Fruit fly (Drosophila melanogaster): ENCODE results near the gene daed.

The daed gene

DNA sequence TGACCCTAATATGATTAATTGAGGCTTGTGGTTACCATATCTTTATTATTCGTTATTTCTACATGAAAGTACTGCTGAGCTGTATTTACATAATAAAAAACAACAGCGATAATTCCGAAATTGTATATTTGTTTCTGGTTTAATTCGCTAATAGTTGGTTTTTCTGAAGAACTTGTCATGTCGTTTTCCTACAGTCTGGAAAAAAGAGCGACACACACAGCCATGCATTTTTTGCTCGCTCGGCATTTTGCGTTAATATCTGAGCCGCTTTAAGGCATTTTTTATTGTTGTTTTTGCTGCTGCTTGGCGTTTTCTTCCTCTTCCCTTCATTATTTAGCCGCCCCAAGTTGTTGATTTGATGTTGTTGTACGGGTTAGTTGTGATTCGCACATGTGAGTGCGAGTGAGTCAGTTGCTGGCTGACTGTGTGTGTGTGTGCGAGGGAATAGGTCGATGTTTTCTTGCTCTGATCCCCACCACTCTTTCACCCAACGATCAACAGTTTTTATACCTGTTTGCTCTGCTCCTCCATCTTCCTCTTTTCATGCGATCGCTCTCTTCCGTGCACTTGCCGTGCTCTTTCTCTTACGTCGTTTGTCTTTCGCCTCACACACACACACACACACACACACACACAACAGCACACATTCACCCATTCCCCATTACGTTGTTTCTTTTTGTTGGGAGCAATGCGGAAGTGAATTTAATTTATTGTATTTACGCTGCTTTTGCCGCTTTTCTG is 40.9 kb downstream of the daed start (continued):
- TF ChIP-seq nom (GFP tag; optimal IDR thresholded peaks at IDR 0.05), result peak; percentile 49
- no peak for TF ChIP-seq crp (GFP tag; optimal IDR thresholded peaks at IDR 0.05)
- no peak for TF ChIP-seq emc (GFP tag; optimal IDR thresholded peaks at IDR 0.05)
- peak; percentile 58 for TF ChIP-seq vvl (GFP tag; IDR thresholded peaks at IDR 0.05)
- TF ChIP-seq Dfd (GFP tag; optimal IDR thresholded peaks at IDR 0.05), result no peak
- TF ChIP-seq tll (GFP tag; optimal IDR thresholded peaks at IDR 0.05), result no peak
- peak; percentile 18 for TF ChIP-seq CG4707 (GFP tag; optimal IDR thresholded peaks at IDR 0.05)
- peak; percentile 92 for TF ChIP-seq aop (GFP tag; IDR thresholded peaks at IDR 0.05)
- TF ChIP-seq knrl (GFP tag; IDR thresholded peaks at IDR 0.05; ENCODE audit: partially characterized antibody), result 0 out of 3 replicates have a peak, but pooled peaks have one; percentile 11
- TF ChIP-seq CG2199 (GFP tag; IDR thresholded peaks at IDR 0.05), result peak; percentile 74; the same call in 1 of the 3 replicates
- no peak for TF ChIP-seq CG32772 (GFP tag; IDR thresholded peaks at IDR 0.05)
- no peak for TF ChIP-seq CG18764 (GFP tag; optimal IDR thresholded peaks at IDR 0.05)
- 0 out of 2 replicates have a peak, but pooled peaks have one; percentile 4 for TF ChIP-seq Rfx (GFP tag; IDR thresholded peaks at IDR 0.05)
- TF ChIP-seq row (GFP tag; IDR thresholded peaks at IDR 0.05), result 0 out of 3 replicates have a peak, but pooled peaks have one; percentile 8
- TF ChIP-seq kni (GFP tag; optimal IDR thresholded peaks at IDR 0.05), result peak; percentile 61
- 0 out of 2 replicates have a peak, but pooled peaks have one; percentile 3 for TF ChIP-seq MBD-R2 (GFP tag; IDR thresholded peaks at IDR 0.05)
- TF ChIP-seq Pdp1 (GFP tag; optimal IDR thresholded peaks at IDR 0.05), result peak in 1 of 2 experiments; percentile 1
- peak; percentile 83 for TF ChIP-seq sens (GFP tag)
- TF ChIP-seq CG8944 (GFP tag; optimal IDR thresholded peaks at IDR 0.05), result no peak
- no peak for TF ChIP-seq MTF-1 (GFP tag; optimal IDR thresholded peaks at IDR 0.05; ENCODE audit: borderline replicate concordance)
- peak; percentile 84 for TF ChIP-seq crol (GFP tag; IDR thresholded peaks at IDR 0.05)
- TF ChIP-seq eve (GFP tag; optimal IDR thresholded peaks at IDR 0.05), result no peak
- no peak for TF ChIP-seq Ptx1 (GFP tag; IDR thresholded peaks at IDR 0.05)
- TF ChIP-seq pho (GFP tag; optimal IDR thresholded peaks at IDR 0.05), result no peak
- TF ChIP-seq CG8281 (tag; optimal IDR thresholded peaks at IDR 0.05), result no peak

DNA sequence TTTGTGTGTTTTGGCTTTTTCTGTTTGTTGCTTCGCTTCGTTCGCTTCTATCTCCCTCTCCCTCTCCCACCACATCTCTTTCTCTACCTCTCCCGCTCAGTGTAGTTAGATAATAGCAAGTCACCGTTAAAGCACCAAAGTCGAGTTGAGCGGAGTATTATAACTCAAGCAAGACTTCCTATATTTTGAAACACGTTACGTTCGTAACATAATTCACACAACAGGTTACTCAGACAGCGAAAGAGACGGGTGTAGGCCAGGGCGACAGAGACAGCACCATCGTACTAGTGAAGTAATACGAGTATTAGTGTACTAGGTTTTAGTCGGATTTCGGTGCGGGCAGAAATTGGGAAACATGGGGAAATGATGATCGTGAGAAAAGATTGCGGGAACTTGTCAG is 42.5 kb downstream of the daed start:
- TF ChIP-seq CG9876 (GFP tag; optimal IDR thresholded peaks at IDR 0.05) (no peak), abd-A (tag; optimal IDR thresholded peaks at IDR 0.05) (no peak), CG3847 (GFP tag; IDR thresholded peaks at IDR 0.05) (no peak), Hr78 (GFP tag; optimal IDR thresholded peaks at IDR 0.05) (no peak), CG17186 (GFP tag; optimal IDR thresholded peaks at IDR 0.05) (no peak), sqz (GFP tag; optimal IDR thresholded peaks at IDR 0.05) (no peak), ATbp (GFP tag; optimal IDR thresholded peaks at IDR 0.05) (no peak), cwo (GFP tag; optimal IDR thresholded peaks at IDR 0.05) (no peak), lbe (GFP tag; optimal IDR thresholded peaks at IDR 0.05) (no peak), jigr1 (GFP tag; IDR thresholded peaks at IDR 0.05) (no peak), CG7357 (GFP tag; IDR thresholded peaks at IDR 0.05) (no peak), H2.0 (GFP tag; IDR thresholded peaks at IDR 0.05) (no peak), CG17359 (tag; optimal IDR thresholded peaks at IDR 0.05) (no peak), sob (GFP tag; IDR thresholded peaks at IDR 0.05) (no peak), repo (GFP tag; optimal IDR thresholded peaks at IDR 0.05) (no peak), CG2199 (GFP tag; IDR thresholded peaks at IDR 0.05) (0 out of 3 replicates have a peak, but pooled peaks have one; percentile 19), CG9609 (GFP tag; optimal IDR thresholded peaks at IDR 0.05) (no peak), CG18011 (GFP tag; optimal IDR thresholded peaks at IDR 0.05) (no peak), CG12769 (tag; optimal IDR thresholded peaks at IDR 0.05) (peak; percentile 49), CG14050 (GFP tag; IDR thresholded peaks at IDR 0.05) (no peak), CG10959 (GFP tag; IDR thresholded peaks at IDR 0.05) (no peak), Vsx1 (GFP tag; optimal IDR thresholded peaks at IDR 0.05) (no peak), Pdp1 (GFP tag; optimal IDR thresholded peaks at IDR 0.05) (peak in 1 of 2 experiments; percentile 87), CG11247 (GFP tag; IDR thresholded peaks at IDR 0.05) (no peak), Aef1 (GFP tag; IDR thresholded peaks at IDR 0.05) (no peak), Six4 (GFP tag; optimal IDR thresholded peaks at IDR 0.05) (no peak)
